Worm (Caenorhabditis elegans) whole organism, L4 larva: Measurements from ENCODE around the gene F59F5.7.

Experiments
- F37D6.2 ChIP-seq: sonication (generic microtip); optimal IDR thresholded peaks from 2 replicates; lab custom pipeline; 2016; ENCODE audit warnings: mild to moderate bottlenecking, missing genetic modification characterization, missing compliant biosample characterization
- aha-1 ChIP-seq: fragments of 150-350 bp; peaks from one replicate; lab custom pipeline; 2014; ENCODE audit warnings: missing biosample characterization, missing genetic modification characterization
- ama-1 ChIP-seq: fragments of 150-350 bp; optimal IDR thresholded peaks from 2 replicates; lab custom pipeline; 2014; ENCODE audit warnings: inconsistent platforms, mixed read lengths
- lin-13 ChIP-seq: fragments of 150-350 bp; optimal IDR thresholded peaks from 2 replicates; lab custom pipeline; 2014; ENCODE audit warnings: missing biosample characterization, missing genetic modification reagents, missing genetic modification characterization
- lin-39 ChIP-seq: fragments of 150-350 bp; optimal IDR thresholded peaks from 2 replicates; lab custom pipeline; 2014; ENCODE audit warnings: missing biosample characterization, missing genetic modification reagents, missing genetic modification characterization
- lsy-2 ChIP-seq, 2 experiments: fragments of 150-350 bp in 1 of 2; sonication (generic microtip) in 1 of 2; optimal IDR thresholded peaks; 2 replicates each; lab custom pipeline; 2014 to 2017; ENCODE audit warnings: missing biosample characterization in 2 of 2, missing genetic modification characterization in 2 of 2
- nhr-28 ChIP-seq: fragments of 150-350 bp; optimal IDR thresholded peaks from 2 replicates; lab custom pipeline; 2014; ENCODE audit warnings: missing biosample characterization, missing genetic modification characterization
- nhr-77 ChIP-seq: fragments of 150-350 bp; optimal IDR thresholded peaks from 2 replicates; lab custom pipeline; 2014; ENCODE audit warnings: missing biosample characterization, missing genetic modification characterization
- pqm-1 ChIP-seq: sonication (generic microtip); optimal IDR thresholded peaks from 2 replicates; lab custom pipeline; 2017; ENCODE audit warnings: missing biosample characterization, missing genetic modification characterization
- unc-130 ChIP-seq: sonication (generic microtip); optimal IDR thresholded peaks from 2 replicates; lab custom pipeline; 2016; ENCODE audit warnings: missing genetic modification reagents, missing genetic modification characterization, missing compliant biosample characterization
- zfp-2 ChIP-seq: sonication (generic microtip); optimal IDR thresholded peaks from 2 replicates; lab custom pipeline; 2016; ENCODE audit warnings: mild to moderate bottlenecking, missing genetic modification characterization, missing compliant biosample characterization
- ztf-11 ChIP-seq: fragments of 150-350 bp; optimal IDR thresholded peaks from 2 replicates; lab custom pipeline; 2014; ENCODE audit warnings: missing biosample characterization, missing genetic modification characterization

- TF ChIP-seq ama-1 (lab: Kevin White, UChicago): no peak
- TF ChIP-seq nhr-28 (tag; lab: Kevin White, UChicago): peak; percentile 26
- TF ChIP-seq lsy-2 (tag; optimal IDR thresholded peaks at IDR 0.05; lab: Kevin White, UChicago): no peak
- TF ChIP-seq unc-130 (GFP tag; lab: Kevin White, UChicago): no peak
- no peak for TF ChIP-seq lin-13 (GFP tag; lab: Kevin White, UChicago)
- TF ChIP-seq aha-1 (tag; lab: Kevin White, UChicago): no peak
- no peak for TF ChIP-seq ztf-11 (tag; lab: Kevin White, UChicago)
- TF ChIP-seq F37D6.2 (tag; lab: Kevin White, UChicago): no peak
- no peak for TF ChIP-seq lin-39 (tag; lab: Kevin White, UChicago)
- no peak for TF ChIP-seq nhr-77 (tag; lab: Kevin White, UChicago)
- no peak for TF ChIP-seq zfp-2
- TF ChIP-seq pqm-1 (tag; lab: Kevin White, UChicago): peak; percentile 9
Observed at ce11 chrX:10533447-10533846, 25.9 kb upstream of the F59F5.7 start, which contains the start of gene glo-3.
